Fruit fly (Drosophila melanogaster) whole organism, embryonic: ENCODE measurements around the gene CG32276.

Source experiments
- Atf6 ChIP-seq: fragments of 200-800 bp; sonication (Bioruptor generic); IDR thresholded peaks from 2 replicates; pipeline ENCODE4 v1.3.6; 2022; ENCODE audit warnings: missing biosample characterization, missing genetic modification characterization
- B-H2 ChIP-seq: fragments of 200-800 bp; sonication (Bioruptor generic); optimal IDR thresholded peaks from 2 replicates; lab custom pipeline; 2018; ENCODE audit warnings: missing biosample characterization, mild to moderate bottlenecking, missing genetic modification characterization
- CG10147 ChIP-seq: fragments of 200-800 bp; sonication (Bioruptor generic); optimal IDR thresholded peaks from 2 replicates; lab custom pipeline; 2019; ENCODE audit warnings: missing biosample characterization, mild to moderate bottlenecking, missing genetic modification characterization, moderate library complexity
- CG10462 ChIP-seq: fragments of 200-800 bp; sonication (Bioruptor generic); optimal IDR thresholded peaks from 2 replicates; lab custom pipeline; 2016; ENCODE audit warnings: missing biosample characterization, missing genetic modification characterization
- CG11695 ChIP-seq: fragments of 200-800 bp; sonication (Bioruptor generic); IDR thresholded peaks from 3 replicates; pipeline ENCODE4 v1.3.6; 2022; ENCODE audit warnings: missing biosample characterization, missing genetic modification characterization
- CG12104 ChIP-seq: fragments of 200-800 bp; sonication (Bioruptor generic); optimal IDR thresholded peaks from 3 replicates; lab custom pipeline; 2016; ENCODE audit warnings: missing biosample characterization, missing genetic modification characterization
- CG12236 ChIP-seq: fragments of 200-800 bp; sonication (Bioruptor generic); optimal IDR thresholded peaks from 2 replicates; lab custom pipeline; 2016; ENCODE audit warnings: missing biosample characterization, missing genetic modification characterization
- CG12391 ChIP-seq: fragments of 200-800 bp; sonication (Bioruptor generic); optimal IDR thresholded peaks from 3 replicates; lab custom pipeline; 2018; ENCODE audit warnings: missing biosample characterization, mild to moderate bottlenecking, missing genetic modification characterization, moderate library complexity
- CG12942 ChIP-seq: fragments of 200-800 bp; sonication (Bioruptor generic); optimal IDR thresholded peaks from 3 replicates; lab custom pipeline; 2016; ENCODE audit warnings: missing biosample characterization, missing genetic modification characterization
- CG14667 ChIP-seq: fragments of 200-800 bp; sonication (Bioruptor generic); IDR thresholded peaks from 2 replicates; pipeline ENCODE4 v1.3.6; 2022; ENCODE audit warnings: missing biosample characterization, missing genetic modification characterization
- CG14710 ChIP-seq: fragments of 200-800 bp; sonication (Bioruptor generic); optimal IDR thresholded peaks from 3 replicates; lab custom pipeline; 2019; ENCODE audit warnings: missing biosample characterization, mild to moderate bottlenecking, missing genetic modification characterization, moderate library complexity
- CG1529 ChIP-seq: fragments of 200-800 bp; sonication (Bioruptor generic); optimal IDR thresholded peaks from 3 replicates; lab custom pipeline; 2018; ENCODE audit warnings: missing biosample characterization, missing genetic modification characterization
- CG17361 ChIP-seq: fragments of 200-800 bp; sonication (Bioruptor generic); IDR thresholded peaks from 3 replicates; pipeline ENCODE4 v1.3.6; 2022; ENCODE audit warnings: missing biosample characterization, missing genetic modification characterization
- CG4282 ChIP-seq: fragments of 200-800 bp; sonication (Bioruptor generic); optimal IDR thresholded peaks from 2 replicates; lab custom pipeline; 2016; ENCODE audit warnings: missing biosample characterization, missing genetic modification characterization
- CG5245 ChIP-seq: fragments of 200-800 bp; sonication (Bioruptor generic); optimal IDR thresholded peaks from 3 replicates; lab custom pipeline; 2016; ENCODE audit warnings: missing biosample characterization, missing genetic modification characterization
- CG5953 ChIP-seq: fragments of 200-800 bp; sonication (Bioruptor generic); IDR thresholded peaks from 2 replicates; pipeline ENCODE4 v1.3.6; 2022; ENCODE audit warnings: missing biosample characterization, missing genetic modification characterization
- CG6254 ChIP-seq: fragments of 200-800 bp; sonication (Bioruptor generic); optimal IDR thresholded peaks from 3 replicates; lab custom pipeline; 2017; ENCODE audit warnings: mild to moderate bottlenecking, missing biosample characterization, missing genetic modification reagents, missing genetic modification characterization
- CG7745 ChIP-seq: fragments of 200-800 bp; sonication (Bioruptor generic); optimal IDR thresholded peaks from 2 replicates; lab custom pipeline; 2018; ENCODE audit warnings: missing biosample characterization, mild to moderate bottlenecking, missing genetic modification characterization, moderate library complexity
- CG8281 ChIP-seq: fragments of 200-800 bp; sonication (Bioruptor generic); optimal IDR thresholded peaks from 2 replicates; lab custom pipeline; 2018; ENCODE audit warnings: missing biosample characterization, mild to moderate bottlenecking, missing genetic modification characterization, moderate library complexity
- Dip3 ChIP-seq: fragments of 200-800 bp; sonication (Bioruptor generic); optimal IDR thresholded peaks from 3 replicates; lab custom pipeline; 2016; ENCODE audit warnings: missing biosample characterization, missing genetic modification characterization
- Elba2 ChIP-seq: fragments of 200-800 bp; sonication (Bioruptor generic); optimal IDR thresholded peaks from 3 replicates; lab custom pipeline; 2016; ENCODE audit warnings: missing biosample characterization, missing genetic modification characterization
- HHEX ChIP-seq: fragments of 200-800 bp; sonication (Bioruptor generic); optimal IDR thresholded peaks from 3 replicates; lab custom pipeline; 2017; ENCODE audit warnings: missing biosample characterization, mild to moderate bottlenecking, missing genetic modification characterization, missing genetic modification reagents
- Hand ChIP-seq: fragments of 200-800 bp; sonication (Bioruptor generic); optimal IDR thresholded peaks from 2 replicates; lab custom pipeline; 2017; ENCODE audit warnings: mild to moderate bottlenecking, missing biosample characterization, missing genetic modification reagents, missing genetic modification characterization
- NC2α ChIP-seq: fragments of 200-800 bp; sonication (Bioruptor generic); optimal IDR thresholded peaks from 2 replicates; lab custom pipeline; 2016; ENCODE audit warnings: missing biosample characterization, missing genetic modification characterization
- NC2β ChIP-seq: fragments of 200-800 bp; sonication (Bioruptor generic); optimal IDR thresholded peaks from 2 replicates; lab custom pipeline; 2016; ENCODE audit warnings: missing biosample characterization, missing genetic modification characterization
- Optix ChIP-seq: fragments of 200-800 bp; sonication (Bioruptor generic); IDR thresholded peaks from 3 replicates; pipeline ENCODE4 v1.3.6; 2022; ENCODE audit warnings: missing biosample characterization, missing genetic modification characterization
- Six4 ChIP-seq: fragments of 200-800 bp; sonication (Bioruptor generic); optimal IDR thresholded peaks from 2 replicates; lab custom pipeline; 2016; ENCODE audit warnings: missing biosample characterization, missing genetic modification characterization
- aop ChIP-seq: fragments of 200-800 bp; sonication (Bioruptor generic); IDR thresholded peaks from 2 replicates; pipeline ENCODE4 v1.3.6; 2022; ENCODE audit warnings: missing biosample characterization, missing genetic modification characterization
- cas ChIP-seq: fragments of 200-800 bp; sonication (Bioruptor generic); IDR thresholded peaks from 2 replicates; pipeline ENCODE4 v1.3.6; 2022; ENCODE audit warnings: missing biosample characterization, missing genetic modification characterization
- eve ChIP-seq, 2 experiments: fragments of >200 bp; optimal IDR thresholded peaks; 2 replicates each; lab custom pipeline; 2017; ENCODE audit warnings: missing biosample characterization in 2 of 2, missing genetic modification characterization in 2 of 2
- insv ChIP-seq, 2 experiments: fragments of 200-800 bp; sonication (Bioruptor generic); optimal IDR thresholded peaks; 3 replicates each; lab custom pipeline; 2016 to 2018; ENCODE audit warnings: missing biosample characterization in 2 of 2, missing genetic modification characterization in 2 of 2
- kni ChIP-seq: fragments of 200-800 bp; sonication (Bioruptor generic); optimal IDR thresholded peaks from 3 replicates; lab custom pipeline; 2017; ENCODE audit warnings: mild to moderate bottlenecking, missing biosample characterization, missing genetic modification reagents, missing genetic modification characterization
- lola ChIP-seq, 3 experiments: fragments of >200 bp in 2 of 3; fragments of 200-800 bp in 1 of 3; sonication (Bioruptor generic) in 1 of 3; optimal IDR thresholded peaks; 2 replicates each; lab custom pipeline; 2017 to 2019; ENCODE audit warnings: missing biosample characterization in 3 of 3, missing genetic modification characterization in 3 of 3, mild to moderate bottlenecking in 1 of 3, moderate library complexity in 1 of 3
- luna ChIP-seq: fragments of 200-800 bp; sonication (Bioruptor generic); optimal IDR thresholded peaks from 2 replicates; lab custom pipeline; 2016; ENCODE audit warnings: missing biosample characterization, missing genetic modification characterization
- onecut ChIP-seq: fragments of 200-800 bp; sonication (Bioruptor generic); IDR thresholded peaks from 2 replicates; pipeline ENCODE4 v1.3.6; 2022; ENCODE audit warnings: missing biosample characterization, missing genetic modification characterization
- pzg ChIP-seq: fragments of 200-800 bp; sonication (Bioruptor generic); optimal IDR thresholded peaks from 3 replicates; lab custom pipeline; 2018; ENCODE audit warnings: missing biosample characterization, mild to moderate bottlenecking, missing genetic modification characterization, moderate library complexity
- salm ChIP-seq: fragments of 200-800 bp; sonication (Bioruptor generic); optimal IDR thresholded peaks from 2 replicates; lab custom pipeline; 2018; ENCODE audit warnings: missing biosample characterization, mild to moderate bottlenecking, missing genetic modification characterization
- slou ChIP-seq: fragments of 200-800 bp; sonication (Bioruptor generic); optimal IDR thresholded peaks from 3 replicates; lab custom pipeline; 2016; ENCODE audit warnings: missing biosample characterization, missing genetic modification characterization
- so ChIP-seq: fragments of 200-800 bp; sonication (Bioruptor generic); IDR thresholded peaks from 3 replicates; pipeline ENCODE4 v1.3.6; 2022; ENCODE audit warnings: missing biosample characterization, missing genetic modification characterization
- sob ChIP-seq: fragments of 200-800 bp; sonication (Bioruptor generic); IDR thresholded peaks from 2 replicates; pipeline ENCODE4 v1.3.6; 2022; ENCODE audit warnings: missing biosample characterization, missing genetic modification characterization
- sr ChIP-seq: fragments of 200-800 bp; sonication (Bioruptor generic); IDR thresholded peaks from 3 replicates; pipeline ENCODE4 v1.3.6; 2022; ENCODE audit warnings: missing biosample characterization, missing genetic modification characterization
- tio ChIP-seq: fragments of 200-800 bp; sonication (Bioruptor generic); optimal IDR thresholded peaks from 2 replicates; lab custom pipeline; 2017; ENCODE audit warnings: missing biosample characterization, missing genetic modification characterization, inconsistent platforms
- ttk ChIP-seq: fragments of 200-800 bp; sonication (Bioruptor generic); IDR thresholded peaks from 2 replicates; pipeline ENCODE4 v2.1.2; 2022; ENCODE audit warnings: missing biosample characterization, missing genetic modification characterization
- twi ChIP-seq: fragments of 200-800 bp; optimal IDR thresholded peaks from 2 replicates; lab custom pipeline; 2019; ENCODE audit warnings: missing biosample characterization, mild to moderate bottlenecking, missing genetic modification characterization, moderate library complexity
- wek ChIP-seq: fragments of 200-800 bp; sonication (Bioruptor generic); optimal IDR thresholded peaks from 3 replicates; lab custom pipeline; 2018; ENCODE audit warnings: missing biosample characterization, mild to moderate bottlenecking, missing genetic modification characterization, moderate library complexity
- zen2 ChIP-seq: fragments of 200-800 bp; sonication (Bioruptor generic); IDR thresholded peaks from 3 replicates; pipeline ENCODE4 v1.3.6; 2022; ENCODE audit warnings: missing biosample characterization, missing genetic modification characterization; ENCODE audit not compliant: partially characterized antibody
- zf30C ChIP-seq: fragments of 200-800 bp; sonication (Bioruptor generic); optimal IDR thresholded peaks from 3 replicates; lab custom pipeline; 2018; ENCODE audit warnings: missing biosample characterization, mild to moderate bottlenecking, missing genetic modification characterization
- zfh1 ChIP-seq: fragments of 200-800 bp; sonication (Bioruptor generic); IDR thresholded peaks from 3 replicates; pipeline ENCODE4 v1.3.6; 2022; ENCODE audit warnings: missing biosample characterization, missing genetic modification characterization

CG32276 gene

dm6 chr3L:3198447-3199402, at the start of gene CG32276, which contains the start of gene gry (continued):
- TF ChIP-seq so (no peak), sr (GFP tag; lab: Robert Waterston, UW) (no peak; the same call in 2 of the 3 replicates), CG12104 (GFP tag; lab: Kevin White, UChicago) (peak; percentile 53), NC2β (GFP tag; lab: Kevin White, UChicago) (peak; percentile 84), pzg (GFP tag; lab: Kevin White, UChicago) (peak; percentile 93), CG6254 (no peak), CG5245 (GFP tag; lab: Kevin White, UChicago) (peak; percentile 70), Atf6 (peak; percentile 39; the same call in 1 of the 2 replicates), CG10462 (GFP tag; lab: Kevin White, UChicago) (peak; percentile 66), NC2α (GFP tag; lab: Kevin White, UChicago) (no peak), HHEX (GFP tag; lab: Kevin White, UChicago) (peak; percentile 58), zfh1 (GFP tag; lab: Robert Waterston, UW) (peak; percentile 67; the same call in 2 of the 3 replicates), lola (GFP tag; optimal IDR thresholded peaks at IDR 0.05; lab: Kevin White, UChicago) (peak in 1 of 3 experiments; percentile 71), CG1529 (no peak), luna (GFP tag; lab: Kevin White, UChicago) (no peak), CG5953 (no peak), twi (peak; percentile 61), tio (GFP tag; lab: Kevin White, UChicago) (no peak), kni (no peak), CG12391 (tag; lab: Kevin White, UChicago) (peak; percentile 91), slou (peak; percentile 58), eve (GFP tag; optimal IDR thresholded peaks at IDR 0.05; lab: Kevin White, UChicago) (no peak), wek (GFP tag; lab: Kevin White, UChicago) (peak; percentile 80), Hand (GFP tag; lab: Kevin White, UChicago) (no peak), CG11695 (GFP tag; lab: Robert Waterston, UW) (peak; percentile 73), Dip3 (GFP tag; lab: Kevin White, UChicago) (peak; percentile 71), Optix (GFP tag; lab: Robert Waterston, UW) (peak; percentile 60; the same call in 2 of the 3 replicates), aop (no peak), Elba2 (GFP tag; lab: Kevin White, UChicago) (peak; percentile 64), ttk (GFP tag; lab: Robert Waterston, UW) (peak; percentile 25; the same call in 1 of the 2 replicates), insv (GFP tag; optimal IDR thresholded peaks at IDR 0.05; lab: Kevin White, UChicago) (peak in 1 of 2 experiments; percentile 91), salm (tag; lab: Kevin White, UChicago) (peak; percentile 26), CG12942 (GFP tag; lab: Kevin White, UChicago) (peak; percentile 71), CG14667 (GFP tag; lab: Robert Waterston, UW) (peak; percentile 51; the same call in 1 of the 2 replicates), Six4 (GFP tag; lab: Kevin White, UChicago) (peak; percentile 69), CG12236 (GFP tag; lab: Kevin White, UChicago) (peak; percentile 41), onecut (GFP tag; lab: Robert Waterston, UW) (peak; percentile 30), CG14710 (tag; lab: Kevin White, UChicago) (peak; percentile 91), sob (GFP tag; lab: Robert Waterston, UW) (peak; percentile 82), CG8281 (tag; lab: Kevin White, UChicago) (peak; percentile 40), B-H2 (GFP tag; lab: Kevin White, UChicago) (peak; percentile 83), zen2 (GFP tag; lab: Robert Waterston, UW) (no peak), CG4282 (peak; percentile 67), CG17361 (GFP tag; lab: Robert Waterston, UW) (no peak; the same call in 2 of the 3 replicates), CG10147 (GFP tag; lab: Kevin White, UChicago) (no peak), CG7745 (tag; lab: Kevin White, UChicago) (no peak), zf30C (GFP tag; lab: Kevin White, UChicago) (no peak), cas (GFP tag; lab: Robert Waterston, UW) (peak; percentile 54; the same call in 1 of the 2 replicates)
